Fruit fly (Drosophila melanogaster) whole organism, embryonic: Measurements from ENCODE around the gene AP-1-2beta.

Experiments used
- CG12071 ChIP-seq: fragments of 200-800 bp; sonication (Bioruptor generic); optimal IDR thresholded peaks from 3 replicates; lab custom pipeline; 2018; ENCODE audit warnings: missing biosample characterization, mild to moderate bottlenecking, missing genetic modification characterization
- CG16813 ChIP-seq: fragments of 200-800 bp; sonication (Bioruptor generic); IDR thresholded peaks from 3 replicates; pipeline ENCODE4 v1.3.6; 2022; ENCODE audit warnings: missing biosample characterization, missing genetic modification characterization; ENCODE audit not compliant: partially characterized antibody
- CG2889 ChIP-seq: fragments of 200-800 bp; sonication (Bioruptor generic); IDR thresholded peaks from 3 replicates; pipeline ENCODE4 v1.3.6; 2022; ENCODE audit warnings: missing biosample characterization, missing genetic modification characterization
- CG6175 ChIP-seq: fragments of 200-800 bp; sonication (Bioruptor generic); IDR thresholded peaks from 3 replicates; pipeline ENCODE4 v1.3.6; 2022; ENCODE audit warnings: missing biosample characterization, missing genetic modification characterization
- Eip74EF ChIP-seq, 2 experiments: fragments of 200-800 bp in 1 of 2; fragments of >200 bp in 1 of 2; sonication (Bioruptor generic) in 1 of 2; optimal IDR thresholded peaks; 2 replicates each; lab custom pipeline; 2017 to 2019; ENCODE audit warnings: missing biosample characterization in 2 of 2, missing genetic modification characterization in 2 of 2, mild to moderate bottlenecking in 1 of 2, moderate library complexity in 1 of 2
- Gsc ChIP-seq: fragments of 200-800 bp; sonication (Bioruptor generic); IDR thresholded peaks from 2 replicates; pipeline ENCODE4 v1.3.6; 2022; ENCODE audit warnings: missing biosample characterization, missing genetic modification characterization
- Oli ChIP-seq: fragments of 200-800 bp; sonication (Bioruptor generic); optimal IDR thresholded peaks from 2 replicates; lab custom pipeline; 2018; ENCODE audit warnings: missing biosample characterization, mild to moderate bottlenecking, missing genetic modification characterization, moderate library complexity
- Vsx1 ChIP-seq: fragments of 200-800 bp; sonication (Bioruptor generic); optimal IDR thresholded peaks from 2 replicates; lab custom pipeline; 2017; ENCODE audit warnings: missing biosample characterization, mild to moderate bottlenecking, missing genetic modification characterization, missing genetic modification reagents
- br ChIP-seq: fragments of >200 bp; optimal IDR thresholded peaks from 2 replicates; lab custom pipeline; 2017
- grn ChIP-seq: fragments of 200-800 bp; sonication (Bioruptor generic); optimal IDR thresholded peaks from 3 replicates; lab custom pipeline; 2017; ENCODE audit warnings: missing biosample characterization, missing genetic modification characterization
- tap ChIP-seq: fragments of 200-800 bp; optimal IDR thresholded peaks from 3 replicates; lab custom pipeline; 2019; ENCODE audit warnings: missing biosample characterization, mild to moderate bottlenecking, missing genetic modification characterization, moderate library complexity
- trem ChIP-seq: fragments of 200-800 bp; optimal IDR thresholded peaks from 3 replicates; lab custom pipeline; 2019; ENCODE audit warnings: missing biosample characterization, mild to moderate bottlenecking, missing genetic modification characterization, moderate library complexity
- tx ChIP-seq: fragments of 200-800 bp; sonication (Bioruptor generic); optimal IDR thresholded peaks from 2 replicates; lab custom pipeline; 2016; ENCODE audit warnings: missing biosample characterization, missing genetic modification characterization

DNA sequence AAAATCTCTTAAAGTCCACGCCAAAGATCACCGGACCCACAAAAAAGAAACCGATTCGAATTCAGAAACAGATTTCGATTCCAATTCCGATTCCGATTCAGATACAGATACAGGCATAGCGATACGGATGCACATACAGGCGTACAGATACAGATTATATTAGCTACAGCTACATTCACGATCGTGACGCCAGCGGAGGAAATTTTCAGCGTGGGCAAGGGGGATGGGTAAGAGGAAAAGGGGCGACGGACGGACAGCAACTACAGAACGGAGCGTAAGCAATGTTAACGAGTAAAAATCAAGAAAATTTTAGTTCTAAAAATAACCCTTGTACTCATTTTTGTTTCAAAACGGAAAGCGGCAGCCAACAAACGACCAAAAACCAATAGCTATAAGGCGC lies 13.8 kb upstream of the AP-1-2beta start:
- TF ChIP-seq CG6175 (GFP tag; lab: Robert Waterston, UW): no peak
- no peak for TF ChIP-seq CG12071 (GFP tag; lab: Kevin White, UChicago)
- TF ChIP-seq Vsx1: no peak
- TF ChIP-seq br (lab: Kevin White, UChicago): no peak
- no peak for TF ChIP-seq Gsc (GFP tag; lab: Robert Waterston, UW)
- no peak for TF ChIP-seq trem
- TF ChIP-seq grn (GFP tag; lab: Kevin White, UChicago): no peak
- TF ChIP-seq tx: no peak
- TF ChIP-seq CG16813 (GFP tag; lab: Robert Waterston, UW): no peak
- TF ChIP-seq tap (tag; lab: Kevin White, UChicago): no peak
- TF ChIP-seq Oli (tag; lab: Kevin White, UChicago): no peak
- TF ChIP-seq Eip74EF (GFP tag; optimal IDR thresholded peaks at IDR 0.05; lab: Kevin White, UChicago): no peak
- TF ChIP-seq CG2889 (GFP tag; lab: Robert Waterston, UW): no peak
